Worm (Caenorhabditis elegans) whole organism, L1 larva: Measurements from ENCODE around the gene srv-27.

Experiments
- C16A3.4 ChIP-seq: fragments of 150-350 bp; optimal IDR thresholded peaks from 2 replicates; lab custom pipeline; 2014; ENCODE audit warnings: missing biosample characterization, missing genetic modification characterization
- F16B12.6 ChIP-seq: fragments of 150-350 bp; optimal IDR thresholded peaks from 2 replicates; lab custom pipeline; 2014; ENCODE audit warnings: missing biosample characterization, missing genetic modification characterization
- Y116A8C.19 ChIP-seq: sonication (generic microtip); optimal IDR thresholded peaks from 2 replicates; lab custom pipeline; 2016; ENCODE audit warnings: missing compliant biosample characterization, missing genetic modification characterization, borderline replicate concordance
- aly-2 ChIP-seq: fragments of 150-350 bp; optimal IDR thresholded peaks from 2 replicates; lab custom pipeline; 2014; ENCODE audit warnings: missing biosample characterization, missing genetic modification characterization
- ama-1 ChIP-seq: fragments of 150-350 bp; optimal IDR thresholded peaks from 2 replicates; lab custom pipeline; 2014
- blmp-1 ChIP-seq: fragments of 150-350 bp; optimal IDR thresholded peaks from 2 replicates; lab custom pipeline; 2014; ENCODE audit warnings: missing biosample characterization, missing genetic modification characterization
- ceh-82 ChIP-seq, 3 experiments: fragments of 150-350 bp in 1 of 3; sonication (generic microtip) in 2 of 3; optimal IDR thresholded peaks; 2 replicates each; lab custom pipeline; 2014 to 2017; ENCODE audit warnings: missing biosample characterization in 3 of 3, missing genetic modification characterization in 3 of 3
- ceh-88 ChIP-seq: fragments of 200-800 bp; sonication (Bioruptor generic); IDR thresholded peaks from 2 replicates; pipeline ENCODE4 v1.3.6; 2022; ENCODE audit warnings: missing genetic modification characterization, missing compliant biosample characterization
- ceh-90 ChIP-seq: sonication (generic microtip); optimal IDR thresholded peaks from 2 replicates; lab custom pipeline; 2016; ENCODE audit warnings: missing genetic modification characterization, missing compliant biosample characterization
- ces-1 ChIP-seq: fragments of 150-350 bp; optimal IDR thresholded peaks from 2 replicates; lab custom pipeline; 2014; ENCODE audit warnings: missing biosample characterization, missing genetic modification reagents, missing genetic modification characterization
- dsc-1 ChIP-seq: sonication (generic microtip); optimal IDR thresholded peaks from 2 replicates; lab custom pipeline; 2016; ENCODE audit warnings: mild to moderate bottlenecking, missing genetic modification characterization, missing compliant biosample characterization
- efl-1 ChIP-seq, 4 experiments: fragments of 150-350 bp; optimal IDR thresholded peaks in 3 of 4; peaks in 1 of 4; 1 replicate in 1 of 4; 2 replicates in 3 of 4; lab custom pipeline; 2014; ENCODE audit warnings: missing biosample characterization in 2 of 4, missing genetic modification characterization in 2 of 4, missing genetic modification reagents in 2 of 4
- egl-13 ChIP-seq: sonication (generic microtip); optimal IDR thresholded peaks from 2 replicates; lab custom pipeline; 2016; ENCODE audit warnings: missing genotype, missing genetic modification reagents, missing genetic modification characterization, missing compliant biosample characterization
- elt-2 ChIP-seq: sonication (generic microtip); optimal IDR thresholded peaks from 2 replicates; lab custom pipeline; 2016; ENCODE audit warnings: missing genetic modification characterization, mild to moderate bottlenecking, inconsistent platforms, missing compliant biosample characterization, missing genetic modification reagents
- elt-3 ChIP-seq, 6 experiments: fragments of 150-350 bp in 1 of 6; sonication (generic microtip); optimal IDR thresholded peaks; 2 replicates each; lab custom pipeline; 2017 to 2018; ENCODE audit warnings: missing biosample characterization in 6 of 6, missing genetic modification characterization in 6 of 6, inconsistent platforms in 1 of 6
- fkh-10 ChIP-seq: sonication (generic microtip); optimal IDR thresholded peaks from 2 replicates; lab custom pipeline; 2017; ENCODE audit warnings: missing biosample characterization, missing genetic modification reagents, missing genetic modification characterization
- fkh-8 ChIP-seq: sonication (generic microtip); optimal IDR thresholded peaks from 2 replicates; lab custom pipeline; 2016; ENCODE audit warnings: mild to moderate bottlenecking, missing genetic modification characterization, missing compliant biosample characterization
- fos-1 ChIP-seq: fragments of 150-350 bp; optimal IDR thresholded peaks from 2 replicates; lab custom pipeline; 2014; ENCODE audit warnings: missing biosample characterization, missing genetic modification characterization
- grh-1 ChIP-seq: fragments of 200-800 bp; sonication (Bioruptor generic); IDR thresholded peaks from 2 replicates; pipeline ENCODE4 v1.3.6; 2022; ENCODE audit warnings: missing genetic modification reagents, missing genetic modification characterization, missing compliant biosample characterization
- hlh-17 ChIP-seq: fragments of 200-800 bp; sonication (Bioruptor generic); optimal IDR thresholded peaks from 2 replicates; lab custom pipeline; 2018; ENCODE audit warnings: missing genetic modification characterization, mild to moderate bottlenecking, missing compliant biosample characterization, moderate library complexity, borderline replicate concordance
- hpl-2 ChIP-seq: fragments of 150-350 bp; optimal IDR thresholded peaks from 2 replicates; lab custom pipeline; 2014; ENCODE audit warnings: missing biosample characterization, missing genetic modification reagents, missing genetic modification characterization
- irx-1 ChIP-seq: sonication (generic microtip); optimal IDR thresholded peaks from 2 replicates; lab custom pipeline; 2016; ENCODE audit warnings: missing genetic modification characterization, missing compliant biosample characterization
- isw-1 ChIP-seq: fragments of 200-800 bp; sonication (Bioruptor generic); IDR thresholded peaks from 2 replicates; pipeline ENCODE4 v1.3.6; 2022; ENCODE audit warnings: missing genetic modification characterization, missing compliant biosample characterization
- jun-1 ChIP-seq: fragments of 150-350 bp; optimal IDR thresholded peaks from 2 replicates; lab custom pipeline; 2014; ENCODE audit warnings: missing biosample characterization, missing genetic modification reagents, missing genetic modification characterization
- lin-13 ChIP-seq: fragments of 150-350 bp; optimal IDR thresholded peaks from 2 replicates; lab custom pipeline; 2014; ENCODE audit warnings: missing biosample characterization, missing genetic modification reagents, missing genetic modification characterization
- lin-14 ChIP-seq: fragments of 200-800 bp; sonication (Bioruptor generic); optimal IDR thresholded peaks from 2 replicates; lab custom pipeline; 2018; ENCODE audit warnings: mild to moderate bottlenecking, missing genetic modification characterization, moderate library complexity, missing compliant biosample characterization
- lir-3 ChIP-seq: sonication (generic microtip); optimal IDR thresholded peaks from 2 replicates; lab custom pipeline; 2016; ENCODE audit warnings: mild to moderate bottlenecking, missing genetic modification characterization, moderate library complexity, missing compliant biosample characterization; ENCODE audit not compliant: poor library complexity
- lsy-2 ChIP-seq, 2 experiments: fragments of 150-350 bp; optimal IDR thresholded peaks; 2 replicates each; lab custom pipeline; 2014; ENCODE audit warnings: missing biosample characterization in 2 of 2, missing genetic modification characterization in 2 of 2
- mab-9 ChIP-seq: fragments of 200-800 bp; sonication (Bioruptor generic); IDR thresholded peaks from 2 replicates; pipeline ENCODE4 v1.3.6; 2022; ENCODE audit warnings: missing genetic modification reagents, missing genetic modification characterization, missing compliant biosample characterization
- mef-2 ChIP-seq: fragments of 150-350 bp; optimal IDR thresholded peaks from 2 replicates; lab custom pipeline; 2014; ENCODE audit warnings: missing biosample characterization, missing genetic modification characterization
- mep-1 ChIP-seq: fragments of 150-350 bp; optimal IDR thresholded peaks from 2 replicates; lab custom pipeline; 2014; ENCODE audit warnings: missing biosample characterization, missing genetic modification characterization
- nhr-11 ChIP-seq: fragments of 150-350 bp; optimal IDR thresholded peaks from 2 replicates; lab custom pipeline; 2014; ENCODE audit warnings: missing biosample characterization, missing genetic modification characterization
- nhr-12 ChIP-seq: sonication (generic microtip); optimal IDR thresholded peaks from 2 replicates; lab custom pipeline; 2017; ENCODE audit warnings: missing biosample characterization, missing genetic modification characterization
- nhr-20 ChIP-seq: sonication (generic microtip); optimal IDR thresholded peaks from 2 replicates; lab custom pipeline; 2016; ENCODE audit warnings: mild to moderate bottlenecking, missing genetic modification characterization, missing compliant biosample characterization
- nhr-237 ChIP-seq: fragments of 150-350 bp; optimal IDR thresholded peaks from 2 replicates; lab custom pipeline; 2014; ENCODE audit warnings: missing biosample characterization, missing genetic modification characterization
- nhr-28 ChIP-seq: fragments of 150-350 bp; optimal IDR thresholded peaks from 2 replicates; lab custom pipeline; 2014; ENCODE audit warnings: missing biosample characterization, missing genetic modification characterization
- nhr-84 ChIP-seq: sonication (generic microtip); optimal IDR thresholded peaks from 2 replicates; lab custom pipeline; 2017; ENCODE audit warnings: missing biosample characterization, missing genetic modification characterization
- nhr-90 ChIP-seq: sonication (generic microtip); optimal IDR thresholded peaks from 2 replicates; lab custom pipeline; 2016; ENCODE audit warnings: mild to moderate bottlenecking, missing genetic modification characterization, missing compliant biosample characterization; ENCODE audit not compliant: poor library complexity
- pag-3 ChIP-seq: sonication (generic microtip); optimal IDR thresholded peaks from 2 replicates; lab custom pipeline; 2017; ENCODE audit warnings: missing genetic modification characterization, mild to moderate bottlenecking, missing compliant biosample characterization, antibody characterized with exemption, borderline replicate concordance; ENCODE audit not compliant: insufficient read depth
- snpc-4 ChIP-seq: fragments of 150-350 bp; optimal IDR thresholded peaks from 2 replicates; lab custom pipeline; 2014; ENCODE audit warnings: missing biosample characterization, missing genetic modification characterization
- sox-4 ChIP-seq: sonication (generic microtip); optimal IDR thresholded peaks from 2 replicates; lab custom pipeline; 2016; ENCODE audit warnings: missing genetic modification characterization, missing compliant biosample characterization
- sptf-1 ChIP-seq: fragments of 150-350 bp; optimal IDR thresholded peaks from 2 replicates; lab custom pipeline; 2014; ENCODE audit warnings: missing biosample characterization, missing genetic modification characterization
- sup-37 ChIP-seq: fragments of 200-800 bp; sonication (Bioruptor generic); optimal IDR thresholded peaks from 2 replicates; lab custom pipeline; 2018; ENCODE audit warnings: mild to moderate bottlenecking, missing genetic modification characterization, missing compliant biosample characterization
- tbx-2 ChIP-seq: sonication (generic microtip); optimal IDR thresholded peaks from 2 replicates; lab custom pipeline; 2016; ENCODE audit warnings: missing genetic modification characterization, missing compliant biosample characterization
- unc-130 ChIP-seq: fragments of 150-350 bp; optimal IDR thresholded peaks from 2 replicates; lab custom pipeline; 2017; ENCODE audit warnings: missing biosample characterization, missing genetic modification characterization, inconsistent platforms
- unc-86 ChIP-seq: sonication (generic microtip); optimal IDR thresholded peaks from 2 replicates; lab custom pipeline; 2016; ENCODE audit warnings: missing genetic modification characterization, missing compliant biosample characterization
- unc-98 ChIP-seq: fragments of 200-800 bp; sonication (Bioruptor generic); IDR thresholded peaks from 2 replicates; pipeline ENCODE4 v1.3.6; 2022; ENCODE audit warnings: missing genetic modification characterization, missing compliant biosample characterization
- xbp-1 ChIP-seq: sonication (generic microtip); optimal IDR thresholded peaks from 2 replicates; lab custom pipeline; 2016; ENCODE audit warnings: missing genetic modification characterization, missing compliant biosample characterization
- ztf-4 ChIP-seq: fragments of 150-350 bp; optimal IDR thresholded peaks from 2 replicates; lab custom pipeline; 2014; ENCODE audit warnings: missing biosample characterization, missing genetic modification characterization

Gene srv-27

ce11 chrIV:6323654-6324224 is 25.6 kb upstream of the srv-27 start, which contains the start of gene sqd-1 (continued):
- no peak for TF ChIP-seq sptf-1
- TF ChIP-seq ces-1 (GFP tag; lab: Kevin White, UChicago) = no peak
- peak; percentile 67; the same call in 1 of the 2 replicates for TF ChIP-seq unc-98 (GFP tag; lab: Robert Waterston, UW)
- peak; percentile 70 for TF ChIP-seq ceh-90
- TF ChIP-seq ceh-88 (GFP tag; lab: Robert Waterston, UW) = peak; percentile 93
- peak; percentile 97 for TF ChIP-seq xbp-1
- TF ChIP-seq snpc-4 = peak; percentile 82
- TF ChIP-seq mep-1 (tag; lab: Kevin White, UChicago) = peak; percentile 95
- no peak for TF ChIP-seq nhr-84 (tag; lab: Kevin White, UChicago)
- TF ChIP-seq fos-1 = peak; percentile 73
- TF ChIP-seq unc-86 (tag; lab: Kevin White, UChicago) = peak; percentile 97
- TF ChIP-seq unc-130 (tag; lab: Kevin White, UChicago) = peak; percentile 98
- TF ChIP-seq nhr-90 = peak; percentile 98
- TF ChIP-seq pag-3 = no peak
- TF ChIP-seq ama-1 (lab: Kevin White, UChicago) = peak; percentile 85
- TF ChIP-seq mab-9 (GFP tag; lab: Robert Waterston, UW) = peak; percentile 96
- TF ChIP-seq ceh-82 (tag; optimal IDR thresholded peaks at IDR 0.05; lab: Kevin White, UChicago) = peak; percentile 97 to 98 (median 97)
- TF ChIP-seq sox-4 = peak; percentile 92
- peak; percentile 95 for TF ChIP-seq sup-37
- peak; percentile 8 for TF ChIP-seq Y116A8C.19 (tag; lab: Kevin White, UChicago)
- peak; percentile 95 for TF ChIP-seq lin-14 (GFP tag; lab: Kevin White, UChicago)
- peak; percentile 96 for TF ChIP-seq C16A3.4
- TF ChIP-seq egl-13 = peak; percentile 96
- peak; percentile 97 for TF ChIP-seq grh-1 (GFP tag; lab: Robert Waterston, UW)
- TF ChIP-seq isw-1 (GFP tag; lab: Robert Waterston, UW) = peak; percentile 98
- TF ChIP-seq nhr-12 = peak; percentile 46
- peak; percentile 98 for TF ChIP-seq tbx-2 (tag; lab: Kevin White, UChicago)
- peak; percentile 71 for TF ChIP-seq F16B12.6
- TF ChIP-seq nhr-20 = peak; percentile 98
- peak; percentile 94 to 95 for TF ChIP-seq efl-1 (optimal IDR thresholded peaks at IDR 0.05; lab: Kevin White, UChicago)
- TF ChIP-seq efl-1 (GFP tag; optimal IDR thresholded peaks at IDR 0.05 in 1 of 2; lab: Kevin White, UChicago) = peak; percentile 87 to 99
- no peak for TF ChIP-seq hlh-17 (GFP tag; lab: Kevin White, UChicago)
- peak; percentile 77 for TF ChIP-seq blmp-1 (tag; lab: Kevin White, UChicago)
- TF ChIP-seq jun-1 (tag; lab: Kevin White, UChicago) = peak; percentile 96
- TF ChIP-seq lin-13 (GFP tag; lab: Kevin White, UChicago) = peak; percentile 95
- TF ChIP-seq irx-1 (tag; lab: Kevin White, UChicago) = peak; percentile 95
- TF ChIP-seq nhr-28 (tag; lab: Kevin White, UChicago) = no peak
- TF ChIP-seq ztf-4 = peak; percentile 95
- peak; percentile 93 for TF ChIP-seq lir-3
- peak in 5 of 6 experiments; percentile 74 to 94 (median 86) for TF ChIP-seq elt-3 (tag; optimal IDR thresholded peaks at IDR 0.05; lab: Kevin White, UChicago)
- TF ChIP-seq nhr-11 (tag; lab: Kevin White, UChicago) = peak; percentile 74
- peak; percentile 80 for TF ChIP-seq fkh-10 (GFP tag; lab: Kevin White, UChicago)
- peak; percentile 98 to 99 for TF ChIP-seq lsy-2 (tag; optimal IDR thresholded peaks at IDR 0.05; lab: Kevin White, UChicago)
- peak; percentile 94 for TF ChIP-seq fkh-8 (tag; lab: Kevin White, UChicago)
- TF ChIP-seq dsc-1 (tag; lab: Kevin White, UChicago) = peak; percentile 97
- peak; percentile 92 for TF ChIP-seq mef-2 (tag; lab: Kevin White, UChicago)
- TF ChIP-seq aly-2 (tag; lab: Kevin White, UChicago) = peak; percentile 71
- peak; percentile 88 for TF ChIP-seq elt-2 (tag; lab: Kevin White, UChicago)
- TF ChIP-seq hpl-2 (GFP tag; lab: Kevin White, UChicago) = peak; percentile 60
- peak; percentile 81 for TF ChIP-seq nhr-237 (tag; lab: Kevin White, UChicago)
- TF ChIP-seq, all 84 proteins: peak for 72
